Worm (Caenorhabditis elegans): ENCODE data around the gene dnj-23.

ce11 chrII:9152231-9152630 is 43.8 kb upstream of the dnj-23 start, which contains the start of gene col-78:
- TF ChIP-seq mdl-1 (tag; optimal IDR thresholded peaks at IDR 0.05) (no peak), pha-4 (tag; optimal IDR thresholded peaks at IDR 0.05) (no peak), jun-1 (tag; optimal IDR thresholded peaks at IDR 0.05) (no peak), ZK546.5 (tag; optimal IDR thresholded peaks at IDR 0.05) (no peak), skn-1 (tag; optimal IDR thresholded peaks at IDR 0.05) (no peak), fkh-10 (GFP tag; optimal IDR thresholded peaks at IDR 0.05) (no peak), ceh-82 (tag; optimal IDR thresholded peaks at IDR 0.05) (no peak), nhr-76 (tag; optimal IDR thresholded peaks at IDR 0.05) (no peak), ztf-4 (tag; optimal IDR thresholded peaks at IDR 0.05) (no peak), ztf-11 (tag; optimal IDR thresholded peaks at IDR 0.05) (no peak), snpc-4 (tag; optimal IDR thresholded peaks at IDR 0.05) (no peak), nhr-237 (tag; optimal IDR thresholded peaks at IDR 0.05) (no peak), nhr-77 (tag; optimal IDR thresholded peaks at IDR 0.05) (no peak)

Data from whole organism, L3 larva.